Worm (Caenorhabditis elegans) whole organism, L1 larva: Measurements from ENCODE around the gene srd-69.

ENCODE experiments used
- C04F5.9 ChIP-seq: sonication (generic microtip); optimal IDR thresholded peaks from 2 replicates; lab custom pipeline; 2016; ENCODE audit warnings: missing genetic modification characterization, missing compliant biosample characterization
- C16A3.4 ChIP-seq: fragments of 150-350 bp; optimal IDR thresholded peaks from 2 replicates; lab custom pipeline; 2014; ENCODE audit warnings: missing biosample characterization, missing genetic modification characterization
- F16B12.6 ChIP-seq: fragments of 150-350 bp; optimal IDR thresholded peaks from 2 replicates; lab custom pipeline; 2014; ENCODE audit warnings: missing biosample characterization, missing genetic modification characterization
- Y116A8C.19 ChIP-seq: sonication (generic microtip); optimal IDR thresholded peaks from 2 replicates; lab custom pipeline; 2016; ENCODE audit warnings: missing compliant biosample characterization, missing genetic modification characterization, borderline replicate concordance
- blmp-1 ChIP-seq: fragments of 150-350 bp; optimal IDR thresholded peaks from 2 replicates; lab custom pipeline; 2014; ENCODE audit warnings: missing biosample characterization, missing genetic modification characterization
- ceh-63 ChIP-seq: fragments of 200-800 bp; sonication (Bioruptor generic); optimal IDR thresholded peaks from 2 replicates; lab custom pipeline; 2018; ENCODE audit warnings: mild to moderate bottlenecking, missing genetic modification characterization, missing compliant biosample characterization
- ceh-8 ChIP-seq: fragments of 200-800 bp; sonication (Bioruptor generic); optimal IDR thresholded peaks from 2 replicates; lab custom pipeline; 2018; ENCODE audit warnings: mild to moderate bottlenecking, missing genetic modification characterization, moderate library complexity, missing compliant biosample characterization
- ceh-82 ChIP-seq, 3 experiments: fragments of 150-350 bp in 1 of 3; sonication (generic microtip) in 2 of 3; optimal IDR thresholded peaks; 2 replicates each; lab custom pipeline; 2014 to 2017; ENCODE audit warnings: missing biosample characterization in 3 of 3, missing genetic modification characterization in 3 of 3
- ceh-90 ChIP-seq: sonication (generic microtip); optimal IDR thresholded peaks from 2 replicates; lab custom pipeline; 2016; ENCODE audit warnings: missing genetic modification characterization, missing compliant biosample characterization
- ces-1 ChIP-seq: fragments of 150-350 bp; optimal IDR thresholded peaks from 2 replicates; lab custom pipeline; 2014; ENCODE audit warnings: missing biosample characterization, missing genetic modification reagents, missing genetic modification characterization
- dpl-1 ChIP-seq, 3 experiments: fragments of 150-350 bp in 2 of 3; sonication (generic microtip) in 1 of 3; optimal IDR thresholded peaks; 2 replicates each; lab custom pipeline; 2014 to 2017; ENCODE audit warnings: missing biosample characterization in 3 of 3, missing genetic modification characterization in 3 of 3, missing genetic modification reagents in 3 of 3
- dsc-1 ChIP-seq: sonication (generic microtip); optimal IDR thresholded peaks from 2 replicates; lab custom pipeline; 2016; ENCODE audit warnings: mild to moderate bottlenecking, missing genetic modification characterization, missing compliant biosample characterization
- efl-1 ChIP-seq, 4 experiments: fragments of 150-350 bp; optimal IDR thresholded peaks in 3 of 4; peaks in 1 of 4; 1 replicate in 1 of 4; 2 replicates in 3 of 4; lab custom pipeline; 2014; ENCODE audit warnings: missing biosample characterization in 2 of 4, missing genetic modification characterization in 2 of 4, missing genetic modification reagents in 2 of 4
- egl-13 ChIP-seq: sonication (generic microtip); optimal IDR thresholded peaks from 2 replicates; lab custom pipeline; 2016; ENCODE audit warnings: missing genotype, missing genetic modification reagents, missing genetic modification characterization, missing compliant biosample characterization
- egl-27 ChIP-seq, 2 experiments: fragments of 150-350 bp in 1 of 2; sonication (generic microtip); optimal IDR thresholded peaks; 3 replicates each; lab custom pipeline; 2017 to 2018; ENCODE audit warnings: missing biosample characterization in 2 of 2, missing genetic modification characterization in 2 of 2, missing genetic modification reagents in 2 of 2
- elt-2 ChIP-seq: sonication (generic microtip); optimal IDR thresholded peaks from 2 replicates; lab custom pipeline; 2016; ENCODE audit warnings: missing genetic modification characterization, mild to moderate bottlenecking, inconsistent platforms, missing compliant biosample characterization, missing genetic modification reagents
- fkh-10 ChIP-seq: sonication (generic microtip); optimal IDR thresholded peaks from 2 replicates; lab custom pipeline; 2017; ENCODE audit warnings: missing biosample characterization, missing genetic modification reagents, missing genetic modification characterization
- fkh-4 ChIP-seq: sonication (generic microtip); optimal IDR thresholded peaks from 2 replicates; lab custom pipeline; 2016; ENCODE audit warnings: missing compliant biosample characterization, missing genetic modification characterization, borderline replicate concordance
- fkh-8 ChIP-seq: sonication (generic microtip); optimal IDR thresholded peaks from 2 replicates; lab custom pipeline; 2016; ENCODE audit warnings: mild to moderate bottlenecking, missing genetic modification characterization, missing compliant biosample characterization
- fos-1 ChIP-seq: fragments of 150-350 bp; optimal IDR thresholded peaks from 2 replicates; lab custom pipeline; 2014; ENCODE audit warnings: missing biosample characterization, missing genetic modification characterization
- grh-1 ChIP-seq: fragments of 200-800 bp; sonication (Bioruptor generic); IDR thresholded peaks from 2 replicates; pipeline ENCODE4 v1.3.6; 2022; ENCODE audit warnings: missing genetic modification reagents, missing genetic modification characterization, missing compliant biosample characterization
- hlh-4 ChIP-seq: sonication (generic microtip); optimal IDR thresholded peaks from 2 replicates; lab custom pipeline; 2016; ENCODE audit warnings: mild to moderate bottlenecking, missing genetic modification characterization, missing compliant biosample characterization
- hpl-2 ChIP-seq: fragments of 150-350 bp; optimal IDR thresholded peaks from 2 replicates; lab custom pipeline; 2014; ENCODE audit warnings: missing biosample characterization, missing genetic modification reagents, missing genetic modification characterization
- irx-1 ChIP-seq: sonication (generic microtip); optimal IDR thresholded peaks from 2 replicates; lab custom pipeline; 2016; ENCODE audit warnings: missing genetic modification characterization, missing compliant biosample characterization
- isw-1 ChIP-seq: fragments of 200-800 bp; sonication (Bioruptor generic); IDR thresholded peaks from 2 replicates; pipeline ENCODE4 v1.3.6; 2022; ENCODE audit warnings: missing genetic modification characterization, missing compliant biosample characterization
- jun-1 ChIP-seq: fragments of 150-350 bp; optimal IDR thresholded peaks from 2 replicates; lab custom pipeline; 2014; ENCODE audit warnings: missing biosample characterization, missing genetic modification reagents, missing genetic modification characterization
- lin-13 ChIP-seq: fragments of 150-350 bp; optimal IDR thresholded peaks from 2 replicates; lab custom pipeline; 2014; ENCODE audit warnings: missing biosample characterization, missing genetic modification reagents, missing genetic modification characterization
- lin-14 ChIP-seq: fragments of 200-800 bp; sonication (Bioruptor generic); optimal IDR thresholded peaks from 2 replicates; lab custom pipeline; 2018; ENCODE audit warnings: mild to moderate bottlenecking, missing genetic modification characterization, moderate library complexity, missing compliant biosample characterization
- lin-15B ChIP-seq: fragments of 150-350 bp; sonication (generic microtip); optimal IDR thresholded peaks from 3 replicates; lab custom pipeline; 2014; ENCODE audit warnings: missing biosample characterization, missing genetic modification characterization
- lin-35 ChIP-seq, 2 experiments: fragments of 150-350 bp; optimal IDR thresholded peaks; 2 replicates each; lab custom pipeline; 2014; ENCODE audit warnings: missing biosample characterization in 2 of 2, missing genetic modification characterization in 2 of 2, missing genetic modification reagents in 2 of 2
- mdl-1 ChIP-seq, 2 experiments: fragments of 150-350 bp; optimal IDR thresholded peaks; 2 replicates each; lab custom pipeline; 2014 to 2017; ENCODE audit warnings: missing biosample characterization in 2 of 2, missing genetic modification characterization in 2 of 2, inconsistent platforms in 1 of 2
- mep-1 ChIP-seq: fragments of 150-350 bp; optimal IDR thresholded peaks from 2 replicates; lab custom pipeline; 2014; ENCODE audit warnings: missing biosample characterization, missing genetic modification characterization
- nhr-11 ChIP-seq: fragments of 150-350 bp; optimal IDR thresholded peaks from 2 replicates; lab custom pipeline; 2014; ENCODE audit warnings: missing biosample characterization, missing genetic modification characterization
- nhr-19 ChIP-seq: fragments of 200-800 bp; sonication (Bioruptor generic); conservative IDR thresholded peaks from 2 replicates; pipeline ENCODE4 v1.3.6; 2022; ENCODE audit warnings: missing genetic modification characterization, missing compliant biosample characterization
- nhr-20 ChIP-seq: sonication (generic microtip); optimal IDR thresholded peaks from 2 replicates; lab custom pipeline; 2016; ENCODE audit warnings: mild to moderate bottlenecking, missing genetic modification characterization, missing compliant biosample characterization
- nhr-28 ChIP-seq: fragments of 150-350 bp; optimal IDR thresholded peaks from 2 replicates; lab custom pipeline; 2014; ENCODE audit warnings: missing biosample characterization, missing genetic modification characterization
- nhr-47 ChIP-seq: sonication (generic microtip); optimal IDR thresholded peaks from 2 replicates; lab custom pipeline; 2016; ENCODE audit warnings: mild to moderate bottlenecking, missing genetic modification characterization, moderate library complexity, missing compliant biosample characterization
- nhr-71 ChIP-seq: sonication (generic microtip); optimal IDR thresholded peaks from 2 replicates; lab custom pipeline; 2016; ENCODE audit warnings: mild to moderate bottlenecking, missing genetic modification characterization, moderate library complexity, missing compliant biosample characterization
- nhr-76 ChIP-seq: sonication (generic microtip); optimal IDR thresholded peaks from 2 replicates; lab custom pipeline; 2017; ENCODE audit warnings: missing biosample characterization, missing genetic modification characterization
- nhr-90 ChIP-seq: sonication (generic microtip); optimal IDR thresholded peaks from 2 replicates; lab custom pipeline; 2016; ENCODE audit warnings: mild to moderate bottlenecking, missing genetic modification characterization, missing compliant biosample characterization; ENCODE audit not compliant: poor library complexity
- pag-3 ChIP-seq: sonication (generic microtip); optimal IDR thresholded peaks from 2 replicates; lab custom pipeline; 2017; ENCODE audit warnings: missing genetic modification characterization, mild to moderate bottlenecking, missing compliant biosample characterization, antibody characterized with exemption, borderline replicate concordance; ENCODE audit not compliant: insufficient read depth
- skn-1 ChIP-seq: fragments of 150-350 bp; optimal IDR thresholded peaks from 2 replicates; lab custom pipeline; 2014; ENCODE audit warnings: missing biosample characterization, missing genetic modification characterization
- sptf-1 ChIP-seq: fragments of 150-350 bp; optimal IDR thresholded peaks from 2 replicates; lab custom pipeline; 2014; ENCODE audit warnings: missing biosample characterization, missing genetic modification characterization
- sup-37 ChIP-seq: fragments of 200-800 bp; sonication (Bioruptor generic); optimal IDR thresholded peaks from 2 replicates; lab custom pipeline; 2018; ENCODE audit warnings: mild to moderate bottlenecking, missing genetic modification characterization, missing compliant biosample characterization
- swsn-7 ChIP-seq: sonication (generic microtip); optimal IDR thresholded peaks from 2 replicates; lab custom pipeline; 2016; ENCODE audit warnings: missing genetic modification characterization, missing compliant biosample characterization
- tbx-2 ChIP-seq: sonication (generic microtip); optimal IDR thresholded peaks from 2 replicates; lab custom pipeline; 2016; ENCODE audit warnings: missing genetic modification characterization, missing compliant biosample characterization
- unc-130 ChIP-seq: fragments of 150-350 bp; optimal IDR thresholded peaks from 2 replicates; lab custom pipeline; 2017; ENCODE audit warnings: missing biosample characterization, missing genetic modification characterization, inconsistent platforms
- unc-62 ChIP-seq: fragments of 150-350 bp; optimal IDR thresholded peaks from 2 replicates; lab custom pipeline; 2014; ENCODE audit warnings: missing biosample characterization, missing genetic modification reagents, missing genetic modification characterization
- vab-15 ChIP-seq: sonication (generic microtip); optimal IDR thresholded peaks from 2 replicates; lab custom pipeline; 2017; ENCODE audit warnings: missing genotype, mild to moderate bottlenecking, missing genetic modification characterization, missing compliant biosample characterization
- ztf-11 ChIP-seq, 2 experiments: sonication (generic microtip); optimal IDR thresholded peaks; 2 replicates each; lab custom pipeline; 2016 to 2017; ENCODE audit warnings: missing genetic modification characterization in 2 of 2, missing biosample characterization in 1 of 2, missing compliant biosample characterization in 1 of 2
- ztf-4 ChIP-seq: fragments of 150-350 bp; optimal IDR thresholded peaks from 2 replicates; lab custom pipeline; 2014; ENCODE audit warnings: missing biosample characterization, missing genetic modification characterization

srd-69 gene

DNA sequence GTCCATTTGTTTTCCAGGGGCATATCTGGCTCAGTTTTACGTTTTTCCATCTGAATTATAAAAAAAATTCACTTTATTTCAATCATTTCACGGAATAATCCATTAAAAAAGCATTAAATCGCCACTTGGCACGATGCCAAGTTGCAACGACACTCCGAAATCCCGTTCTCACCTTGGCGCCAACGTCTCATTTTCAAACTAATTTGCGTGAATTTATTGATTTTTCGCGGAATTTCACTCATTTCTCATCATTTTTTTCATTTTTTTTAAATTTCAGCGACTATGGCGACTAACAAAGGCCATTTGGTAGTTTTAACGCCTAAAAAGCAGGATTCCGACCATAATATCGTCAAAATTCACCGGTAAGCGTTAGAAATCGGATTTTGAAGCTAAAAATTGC, 13.2 kb downstream of the srd-69 start, which contains the start of gene H14E04.2 (continued):
- peak; percentile 19 for TF ChIP-seq elt-2
- TF ChIP-seq isw-1 (GFP tag; lab: Robert Waterston, UW) = peak; percentile 63
- peak; percentile 73 for TF ChIP-seq nhr-90
- TF ChIP-seq lin-13 (GFP tag; lab: Kevin White, UChicago) = peak; percentile 80
- peak; percentile 87 for TF ChIP-seq nhr-47
- peak; percentile 95 to 97 for TF ChIP-seq lin-35 (GFP tag; optimal IDR thresholded peaks at IDR 0.05; lab: Kevin White, UChicago)
- peak; percentile 72 for TF ChIP-seq jun-1
- peak; percentile 27 for TF ChIP-seq fkh-10 (GFP tag; lab: Kevin White, UChicago)
- TF ChIP-seq ztf-11 (tag; optimal IDR thresholded peaks at IDR 0.05; lab: Kevin White, UChicago) = peak in 1 of 2 experiments; percentile 51
- TF ChIP-seq skn-1 (tag; lab: Kevin White, UChicago) = peak; percentile 58
- TF ChIP-seq ceh-82 (tag; optimal IDR thresholded peaks at IDR 0.05; lab: Kevin White, UChicago) = peak; percentile 78 to 84 (median 83)
- no peak for TF ChIP-seq ceh-90
- no peak for TF ChIP-seq hpl-2 (GFP tag; lab: Kevin White, UChicago)
- no peak for TF ChIP-seq ces-1 (GFP tag; lab: Kevin White, UChicago)
- peak; percentile 0 for TF ChIP-seq nhr-11 (tag; lab: Kevin White, UChicago)
- TF ChIP-seq tbx-2 (tag; lab: Kevin White, UChicago) = peak; percentile 78
- TF ChIP-seq nhr-71 (tag; lab: Kevin White, UChicago) = peak; percentile 87
- TF ChIP-seq egl-13 (tag; lab: Kevin White, UChicago) = peak; percentile 65
- no peak for TF ChIP-seq nhr-28 (tag; lab: Kevin White, UChicago)
- no peak for TF ChIP-seq pag-3 (tag; lab: Kevin White, UChicago)
- no peak for TF ChIP-seq Y116A8C.19 (tag; lab: Kevin White, UChicago)
- no peak for TF ChIP-seq sup-37
- TF ChIP-seq hlh-4 (tag; lab: Kevin White, UChicago) = no peak
- peak; percentile 63 for TF ChIP-seq irx-1 (tag; lab: Kevin White, UChicago)
- TF ChIP-seq fos-1 (tag; lab: Kevin White, UChicago) = peak; percentile 47
- peak; percentile 63 for TF ChIP-seq F16B12.6
- TF ChIP-seq swsn-7 (tag; lab: Kevin White, UChicago) = peak; percentile 81
- peak; percentile 85 for TF ChIP-seq lin-14
- peak; percentile 60 for TF ChIP-seq fkh-8 (tag; lab: Kevin White, UChicago)
- no peak for TF ChIP-seq unc-62 (GFP tag; lab: Kevin White, UChicago)
- TF ChIP-seq grh-1 = peak; percentile 77
- TF ChIP-seq ceh-8 (GFP tag; lab: Kevin White, UChicago) = no peak
- TF ChIP-seq sptf-1 (tag; lab: Kevin White, UChicago) = no peak
- peak; percentile 87 for TF ChIP-seq C16A3.4 (tag; lab: Kevin White, UChicago)
- peak; percentile 86 for TF ChIP-seq mep-1 (tag; lab: Kevin White, UChicago)
- TF ChIP-seq nhr-19 (GFP tag; lab: Robert Waterston, UW) = peak; percentile 78
- TF ChIP-seq vab-15 (tag; lab: Kevin White, UChicago) = peak; percentile 75
- TF ChIP-seq dsc-1 = peak; percentile 86
- TF ChIP-seq ztf-4 (tag; lab: Kevin White, UChicago) = no peak
- no peak for TF ChIP-seq egl-27 (tag; optimal IDR thresholded peaks at IDR 0.05; lab: Kevin White, UChicago)
- peak; percentile 94 to 96 (median 95) for TF ChIP-seq dpl-1 (GFP tag; optimal IDR thresholded peaks at IDR 0.05; lab: Kevin White, UChicago)
- no peak for TF ChIP-seq nhr-76 (tag; lab: Kevin White, UChicago)
- peak; percentile 79 for TF ChIP-seq nhr-20
- TF ChIP-seq fkh-4 (tag; lab: Kevin White, UChicago) = peak; percentile 23
- no peak for TF ChIP-seq ceh-63 (GFP tag; lab: Kevin White, UChicago)
- peak; percentile 82 for TF ChIP-seq blmp-1 (tag; lab: Kevin White, UChicago)
- TF ChIP-seq lin-15B (tag; lab: Kevin White, UChicago) = peak; percentile 77
- TF ChIP-seq unc-130 (tag; lab: Kevin White, UChicago) = peak; percentile 94
- TF ChIP-seq efl-1 (optimal IDR thresholded peaks at IDR 0.05; lab: Kevin White, UChicago) = peak; percentile 98 to 99
- peak; percentile 95 to 100 for TF ChIP-seq efl-1 (GFP tag; optimal IDR thresholded peaks at IDR 0.05 in 1 of 2; lab: Kevin White, UChicago)
- TF ChIP-seq C04F5.9 (tag; lab: Kevin White, UChicago) = no peak
- peak in 1 of 2 experiments; percentile 73 for TF ChIP-seq mdl-1 (tag; optimal IDR thresholded peaks at IDR 0.05; lab: Kevin White, UChicago)
